Fruit fly (Drosophila melanogaster) whole organism, embryonic: ENCODE data around the gene borr.

ENCODE experiments used
- Ada2b ChIP-seq: fragments of 200-800 bp; sonication (Bioruptor generic); IDR thresholded peaks from 2 replicates; pipeline ENCODE4 v1.3.6; 2022; ENCODE audit warnings: missing biosample characterization, missing genetic modification characterization
- B-H2 ChIP-seq: fragments of 200-800 bp; sonication (Bioruptor generic); optimal IDR thresholded peaks from 2 replicates; lab custom pipeline; 2018; ENCODE audit warnings: missing biosample characterization, mild to moderate bottlenecking, missing genetic modification characterization
- CG10979 ChIP-seq: fragments of 200-800 bp; sonication (Bioruptor generic); optimal IDR thresholded peaks from 2 replicates; lab custom pipeline; 2018; ENCODE audit warnings: missing biosample characterization, mild to moderate bottlenecking, missing genetic modification characterization, moderate library complexity
- CG11504 ChIP-seq: fragments of 200-800 bp; sonication (Bioruptor generic); optimal IDR thresholded peaks from 3 replicates; lab custom pipeline; 2019; ENCODE audit warnings: missing biosample characterization, mild to moderate bottlenecking, missing genetic modification characterization, moderate library complexity
- CG12391 ChIP-seq: fragments of 200-800 bp; sonication (Bioruptor generic); optimal IDR thresholded peaks from 3 replicates; lab custom pipeline; 2018; ENCODE audit warnings: missing biosample characterization, mild to moderate bottlenecking, missing genetic modification characterization, moderate library complexity
- CG13424 ChIP-seq: fragments of 200-800 bp; sonication (Bioruptor generic); optimal IDR thresholded peaks from 2 replicates; lab custom pipeline; 2019; ENCODE audit warnings: missing biosample characterization, mild to moderate bottlenecking, missing genetic modification characterization, moderate library complexity
- CG14965 ChIP-seq: fragments of 200-800 bp; sonication (Bioruptor generic); optimal IDR thresholded peaks from 2 replicates; lab custom pipeline; 2016; ENCODE audit warnings: missing biosample characterization, missing genetic modification characterization, borderline replicate concordance
- CG1832 ChIP-seq: fragments of 200-800 bp; sonication (Bioruptor generic); optimal IDR thresholded peaks from 2 replicates; lab custom pipeline; 2017; ENCODE audit warnings: missing biosample characterization, mild to moderate bottlenecking, missing genetic modification characterization, inconsistent platforms
- CG2120 ChIP-seq: fragments of 200-800 bp; sonication (Bioruptor generic); optimal IDR thresholded peaks from 3 replicates; lab custom pipeline; 2016; ENCODE audit warnings: missing biosample characterization, missing genetic modification characterization
- CG31388 ChIP-seq: fragments of 200-800 bp; sonication (Bioruptor generic); optimal IDR thresholded peaks from 2 replicates; lab custom pipeline; 2016; ENCODE audit warnings: missing biosample characterization, missing genetic modification characterization
- CG8281 ChIP-seq: fragments of 200-800 bp; sonication (Bioruptor generic); optimal IDR thresholded peaks from 2 replicates; lab custom pipeline; 2018; ENCODE audit warnings: missing biosample characterization, mild to moderate bottlenecking, missing genetic modification characterization, moderate library complexity
- H15 ChIP-seq: fragments of 200-800 bp; sonication (Bioruptor generic); IDR thresholded peaks from 3 replicates; pipeline ENCODE4 v1.3.6; 2022; ENCODE audit warnings: missing biosample characterization, missing genetic modification characterization
- HmgD ChIP-seq: fragments of 200-800 bp; sonication (Bioruptor generic); optimal IDR thresholded peaks from 3 replicates; lab custom pipeline; 2016; ENCODE audit warnings: missing biosample characterization, missing genetic modification characterization
- Hmr ChIP-seq: fragments of 200-800 bp; sonication (Bioruptor generic); optimal IDR thresholded peaks from 3 replicates; lab custom pipeline; 2017; ENCODE audit warnings: mild to moderate bottlenecking, missing biosample characterization, missing genetic modification reagents, missing genetic modification characterization
- Jarid2 ChIP-seq: fragments of 200-800 bp; sonication (Bioruptor generic); optimal IDR thresholded peaks from 3 replicates; lab custom pipeline; 2017; ENCODE audit warnings: mild to moderate bottlenecking, missing biosample characterization, missing genetic modification reagents, missing genetic modification characterization
- Mad ChIP-seq: fragments of 200-800 bp; sonication (Bioruptor generic); optimal IDR thresholded peaks from 2 replicates; lab custom pipeline; 2016; ENCODE audit warnings: missing biosample characterization, missing genetic modification characterization
- Mrtf ChIP-seq: fragments of 200-800 bp; sonication (Bioruptor generic); IDR thresholded peaks from 3 replicates; pipeline ENCODE4 v1.3.6; 2022; ENCODE audit warnings: missing biosample characterization, missing genetic modification characterization
- Nf-YB ChIP-seq: fragments of 200-800 bp; sonication (Bioruptor generic); optimal IDR thresholded peaks from 3 replicates; lab custom pipeline; 2019; ENCODE audit warnings: missing biosample characterization, mild to moderate bottlenecking, missing genetic modification characterization, moderate library complexity
- Oli ChIP-seq: fragments of 200-800 bp; sonication (Bioruptor generic); optimal IDR thresholded peaks from 2 replicates; lab custom pipeline; 2018; ENCODE audit warnings: missing biosample characterization, mild to moderate bottlenecking, missing genetic modification characterization, moderate library complexity
- Ptx1 ChIP-seq: fragments of 200-800 bp; sonication (Bioruptor generic); IDR thresholded peaks from 2 replicates; pipeline ENCODE4 v1.3.6; 2022; ENCODE audit warnings: missing biosample characterization, missing genetic modification characterization
- Scr ChIP-seq: fragments of 200-800 bp; sonication (Bioruptor generic); IDR thresholded peaks from 2 replicates; pipeline ENCODE4 v1.3.6; 2022; ENCODE audit warnings: missing biosample characterization, missing genetic modification characterization; ENCODE audit not compliant: partially characterized antibody
- Sox102F ChIP-seq: fragments of 200-800 bp; sonication (Bioruptor generic); optimal IDR thresholded peaks from 2 replicates; lab custom pipeline; 2018; ENCODE audit warnings: missing biosample characterization, mild to moderate bottlenecking, missing genetic modification characterization, moderate library complexity
- Sry-δ ChIP-seq: fragments of 200-800 bp; sonication (Bioruptor generic); optimal IDR thresholded peaks from 2 replicates; lab custom pipeline; 2016; ENCODE audit warnings: missing biosample characterization, missing genetic modification characterization
- TFAM ChIP-seq: fragments of 200-800 bp; sonication (Bioruptor generic); optimal IDR thresholded peaks from 2 replicates; lab custom pipeline; 2017; ENCODE audit warnings: missing biosample characterization, missing genetic modification characterization, inconsistent platforms
- Taf1 ChIP-seq: fragments of 200-800 bp; sonication (Bioruptor generic); IDR thresholded peaks from 2 replicates; pipeline ENCODE4 v1.3.6; 2022; ENCODE audit warnings: missing biosample characterization, missing genetic modification characterization
- Trl ChIP-seq, 3 experiments: fragments of >200 bp in 2 of 3; fragments of 200-800 bp in 1 of 3; sonication (Bioruptor generic) in 1 of 3; optimal IDR thresholded peaks; 2 replicates in 1 of 3; 3 replicates in 2 of 3; lab custom pipeline; 2016 to 2017; ENCODE audit warnings: missing biosample characterization in 1 of 3, missing genetic modification characterization in 1 of 3
- Vsx1 ChIP-seq: fragments of 200-800 bp; sonication (Bioruptor generic); optimal IDR thresholded peaks from 2 replicates; lab custom pipeline; 2017; ENCODE audit warnings: missing biosample characterization, mild to moderate bottlenecking, missing genetic modification characterization, missing genetic modification reagents
- ase ChIP-seq: fragments of 200-800 bp; sonication (Bioruptor generic); IDR thresholded peaks from 3 replicates; pipeline ENCODE4 v1.3.6; 2022; ENCODE audit warnings: missing biosample characterization, missing genetic modification characterization
- bbx ChIP-seq: fragments of 200-800 bp; sonication (Bioruptor generic); IDR thresholded peaks from 2 replicates; pipeline ENCODE4 v1.3.6; 2022; ENCODE audit warnings: missing biosample characterization, missing genetic modification characterization; ENCODE audit not compliant: partially characterized antibody
- bowl ChIP-seq: fragments of 200-800 bp; sonication (Bioruptor generic); IDR thresholded peaks from 2 replicates; pipeline ENCODE4 v1.3.6; 2022; ENCODE audit warnings: missing biosample characterization, missing genetic modification characterization
- cato ChIP-seq: fragments of 200-800 bp; sonication (Bioruptor generic); optimal IDR thresholded peaks from 2 replicates; lab custom pipeline; 2016; ENCODE audit warnings: missing biosample characterization, missing genetic modification characterization, borderline replicate concordance
- corto ChIP-seq: fragments of 200-800 bp; sonication (Bioruptor generic); optimal IDR thresholded peaks from 2 replicates; lab custom pipeline; 2016; ENCODE audit warnings: missing biosample characterization, mild to moderate bottlenecking, missing genetic modification characterization, moderate library complexity
- fd3F ChIP-seq: fragments of 200-800 bp; sonication (Bioruptor generic); optimal IDR thresholded peaks from 2 replicates; lab custom pipeline; 2018; ENCODE audit warnings: missing biosample characterization, mild to moderate bottlenecking, missing genetic modification characterization, moderate library complexity
- gro ChIP-seq: fragments of 200-800 bp; sonication (Bioruptor generic); optimal IDR thresholded peaks from 2 replicates; lab custom pipeline; 2016; ENCODE audit warnings: missing biosample characterization, missing genetic modification characterization
- inv ChIP-seq: fragments of 200-800 bp; sonication (Bioruptor generic); IDR thresholded peaks from 2 replicates; pipeline ENCODE4 v1.3.6; 2022; ENCODE audit warnings: missing biosample characterization, missing genetic modification characterization; ENCODE audit not compliant: partially characterized antibody
- jigr1 ChIP-seq: fragments of 200-800 bp; sonication (Bioruptor generic); IDR thresholded peaks from 3 replicates; pipeline ENCODE4 v1.3.6; 2022; ENCODE audit warnings: missing biosample characterization, missing genetic modification characterization
- jumu ChIP-seq: fragments of 200-800 bp; sonication (Bioruptor generic); optimal IDR thresholded peaks from 3 replicates; lab custom pipeline; 2016; ENCODE audit warnings: missing biosample characterization, missing genetic modification characterization
- kni ChIP-seq: fragments of 200-800 bp; sonication (Bioruptor generic); optimal IDR thresholded peaks from 3 replicates; lab custom pipeline; 2017; ENCODE audit warnings: mild to moderate bottlenecking, missing biosample characterization, missing genetic modification reagents, missing genetic modification characterization
- onecut ChIP-seq: fragments of 200-800 bp; sonication (Bioruptor generic); IDR thresholded peaks from 2 replicates; pipeline ENCODE4 v1.3.6; 2022; ENCODE audit warnings: missing biosample characterization, missing genetic modification characterization
- pb ChIP-seq: fragments of 200-800 bp; sonication (Bioruptor generic); optimal IDR thresholded peaks from 3 replicates; lab custom pipeline; 2016; ENCODE audit warnings: missing biosample characterization, missing genetic modification characterization
- pita ChIP-seq: fragments of 200-800 bp; sonication (Bioruptor generic); optimal IDR thresholded peaks from 2 replicates; lab custom pipeline; 2017; ENCODE audit warnings: missing biosample characterization, mild to moderate bottlenecking, missing genetic modification characterization
- run ChIP-seq: fragments of 200-800 bp; sonication (Bioruptor generic); optimal IDR thresholded peaks from 3 replicates; lab custom pipeline; 2018; ENCODE audit warnings: missing biosample characterization, mild to moderate bottlenecking, missing genetic modification characterization
- slbo ChIP-seq: fragments of 200-800 bp; sonication (Bioruptor generic); IDR thresholded peaks from 2 replicates; pipeline ENCODE4 v1.3.6; 2022; ENCODE audit warnings: missing biosample characterization, missing genetic modification characterization
- sqz ChIP-seq: fragments of 200-800 bp; sonication (Bioruptor generic); optimal IDR thresholded peaks from 3 replicates; lab custom pipeline; 2018; ENCODE audit warnings: missing biosample characterization, mild to moderate bottlenecking, missing genetic modification characterization
- ssp ChIP-seq: fragments of 200-800 bp; sonication (Bioruptor generic); IDR thresholded peaks from 2 replicates; pipeline ENCODE4 v1.3.6; 2022; ENCODE audit warnings: missing biosample characterization, missing genetic modification characterization
- sug ChIP-seq: fragments of 200-800 bp; optimal IDR thresholded peaks from 2 replicates; lab custom pipeline; 2019; ENCODE audit warnings: missing biosample characterization, mild to moderate bottlenecking, missing genetic modification characterization, moderate library complexity
- tll ChIP-seq, 2 experiments: fragments of 200-800 bp in 1 of 2; fragments of >200 bp in 1 of 2; sonication (Bioruptor generic) in 1 of 2; optimal IDR thresholded peaks; 2 replicates each; lab custom pipeline; 2017 to 2019; ENCODE audit warnings: missing biosample characterization in 2 of 2, missing genetic modification characterization in 2 of 2, mild to moderate bottlenecking in 1 of 2, moderate library complexity in 1 of 2

The borr gene

dm6 chr2L:9210864-9211701, 41.8 kb downstream of the borr start (continued):
- TF ChIP-seq pita (GFP tag; lab: Kevin White, UChicago) (no peak), Trl (optimal IDR thresholded peaks at IDR 0.05; lab: Kevin White, UChicago) (no peak), Trl (GFP tag; optimal IDR thresholded peaks at IDR 0.05; lab: Kevin White, UChicago) (no peak), corto (GFP tag; lab: Kevin White, UChicago) (peak; percentile 88), TFAM (GFP tag; lab: Kevin White, UChicago) (no peak), bbx (no peak), bowl (GFP tag; lab: Robert Waterston, UW) (peak; percentile 16; the same call in 1 of the 2 replicates), jumu (GFP tag; lab: Kevin White, UChicago) (no peak), Ada2b (GFP tag; lab: Robert Waterston, UW) (peak; percentile 28; the same call in 1 of the 2 replicates), inv (GFP tag; lab: Robert Waterston, UW) (no peak), Sox102F (GFP tag; lab: Kevin White, UChicago) (peak; percentile 78), HmgD (GFP tag; lab: Kevin White, UChicago) (no peak), CG2120 (GFP tag; lab: Kevin White, UChicago) (peak; percentile 55), CG1832 (GFP tag; lab: Kevin White, UChicago) (no peak), onecut (GFP tag; lab: Robert Waterston, UW) (no peak), CG11504 (peak; percentile 81), Hmr (GFP tag; lab: Kevin White, UChicago) (peak; percentile 77), Sry-δ (GFP tag; lab: Kevin White, UChicago) (no peak), B-H2 (GFP tag; lab: Kevin White, UChicago) (no peak), Nf-YB (GFP tag; lab: Kevin White, UChicago) (peak; percentile 46), fd3F (GFP tag; lab: Kevin White, UChicago) (peak; percentile 50), tll (GFP tag; optimal IDR thresholded peaks at IDR 0.05; lab: Kevin White, UChicago) (no peak), CG10979 (tag; lab: Kevin White, UChicago) (peak; percentile 58), cato (no peak), ase (GFP tag; lab: Robert Waterston, UW) (0 out of 3 replicates have a peak, but pooled peaks have one; percentile 20), Scr (no peak), sug (peak; percentile 48), CG31388 (GFP tag; lab: Kevin White, UChicago) (peak; percentile 33), jigr1 (no peak), pb (GFP tag; lab: Kevin White, UChicago) (no peak), sqz (GFP tag; lab: Kevin White, UChicago) (peak; percentile 25), H15 (peak; percentile 28; the same call in 1 of the 3 replicates), CG13424 (tag; lab: Kevin White, UChicago) (peak; percentile 79), gro (GFP tag; lab: Kevin White, UChicago) (no peak), kni (GFP tag; lab: Kevin White, UChicago) (no peak), CG8281 (tag; lab: Kevin White, UChicago) (peak; percentile 15), Ptx1 (GFP tag; lab: Robert Waterston, UW) (peak; percentile 78), CG14965 (GFP tag; lab: Kevin White, UChicago) (no peak), run (tag; lab: Kevin White, UChicago) (no peak), Taf1 (no peak), Vsx1 (GFP tag; lab: Kevin White, UChicago) (peak; percentile 30), Jarid2 (GFP tag; lab: Kevin White, UChicago) (peak; percentile 12), slbo (GFP tag; lab: Robert Waterston, UW) (no peak), Oli (tag; lab: Kevin White, UChicago) (peak; percentile 76), CG12391 (tag; lab: Kevin White, UChicago) (peak; percentile 63), Mrtf (GFP tag; lab: Robert Waterston, UW) (no peak; the same call in 2 of the 3 replicates), Mad (peak; percentile 18), ssp (GFP tag; lab: Robert Waterston, UW) (peak; percentile 58)
